Worm (Caenorhabditis elegans) whole organism, young adult: ENCODE data around the gene tag-307.
A peak's percentile ranks its signal among the peaks of the same experiment; 100 is the strongest.

Source experiments
- F10E7.11 ChIP-seq: sonication (generic microtip); optimal IDR thresholded peaks from 2 replicates; lab custom pipeline; 2017; ENCODE audit warnings: mild to moderate bottlenecking, missing genetic modification characterization, moderate library complexity, missing compliant biosample characterization
- F23B12.7 ChIP-seq: sonication (generic microtip); optimal IDR thresholded peaks from 2 replicates; lab custom pipeline; 2017; ENCODE audit warnings: missing genetic modification characterization, mild to moderate bottlenecking, missing compliant biosample characterization, antibody characterized with exemption, moderate library complexity; ENCODE audit not compliant: insufficient read depth
- F39B2.1 ChIP-seq: fragments of 200-800 bp; sonication (Bioruptor generic); IDR thresholded peaks from 2 replicates; pipeline ENCODE4 v1.3.6; 2022; ENCODE audit warnings: missing genetic modification reagents, missing genetic modification characterization, missing compliant biosample characterization
- F52B5.7 ChIP-seq: sonication (generic microtip); optimal IDR thresholded peaks from 2 replicates; lab custom pipeline; 2016; ENCODE audit warnings: mild to moderate bottlenecking, missing genetic modification characterization, missing compliant biosample characterization
- F55B11.4 ChIP-seq: sonication (generic microtip); optimal IDR thresholded peaks from 2 replicates; lab custom pipeline; 2016; ENCODE audit warnings: missing compliant biosample characterization, missing genetic modification characterization, borderline replicate concordance; ENCODE audit not compliant: insufficient read depth
- F57A8.1 ChIP-seq: fragments of 200-800 bp; sonication (Bioruptor generic); optimal IDR thresholded peaks from 2 replicates; lab custom pipeline; 2018; ENCODE audit warnings: mild to moderate bottlenecking, missing genetic modification characterization, moderate library complexity, missing compliant biosample characterization
- K11D2.4 ChIP-seq: fragments of 200-800 bp; sonication (Bioruptor generic); IDR thresholded peaks from 2 replicates; pipeline ENCODE4 v1.3.6; 2022; ENCODE audit warnings: missing genetic modification reagents, missing genetic modification characterization, missing compliant biosample characterization
- T07F8.4 ChIP-seq: sonication (generic microtip); optimal IDR thresholded peaks from 2 replicates; lab custom pipeline; 2016; ENCODE audit warnings: mild to moderate bottlenecking, missing genetic modification characterization, moderate library complexity, missing compliant biosample characterization
- Y53F4B.3 ChIP-seq: fragments of 200-800 bp; sonication (Bioruptor generic); IDR thresholded peaks from 2 replicates; pipeline ENCODE4 v1.3.6; 2022; ENCODE audit warnings: missing genetic modification reagents, missing genetic modification characterization, missing compliant biosample characterization
- aptf-2 ChIP-seq: fragments of 200-800 bp; sonication (Bioruptor generic); conservative IDR thresholded peaks from 2 replicates; pipeline ENCODE4 v1.3.6; 2022; ENCODE audit warnings: missing genetic modification reagents, missing genetic modification characterization, missing compliant biosample characterization
- bed-2 ChIP-seq: fragments of 200-800 bp; sonication (Bioruptor generic); IDR thresholded peaks from 2 replicates; pipeline ENCODE4 v1.3.6; 2022; ENCODE audit warnings: missing genetic modification reagents, missing genetic modification characterization, missing compliant biosample characterization
- ceh-27 ChIP-seq: fragments of 200-800 bp; sonication (Bioruptor generic); optimal IDR thresholded peaks from 2 replicates; lab custom pipeline; 2018; ENCODE audit warnings: mild to moderate bottlenecking, missing genetic modification characterization, moderate library complexity, missing compliant biosample characterization
- ceh-40 ChIP-seq: fragments of 200-800 bp; sonication (Bioruptor generic); IDR thresholded peaks from 2 replicates; pipeline ENCODE4 v1.3.6; 2022; ENCODE audit warnings: missing genetic modification characterization, missing compliant biosample characterization
- ceh-58 ChIP-seq: fragments of 200-800 bp; sonication (Bioruptor generic); IDR thresholded peaks from 2 replicates; pipeline ENCODE4 v1.3.6; 2022; ENCODE audit warnings: missing genetic modification characterization, missing compliant biosample characterization
- chd-7 ChIP-seq: sonication (generic microtip); optimal IDR thresholded peaks from 2 replicates; lab custom pipeline; 2016; ENCODE audit warnings: mild to moderate bottlenecking, missing genetic modification characterization, moderate library complexity, missing compliant biosample characterization
- die-1 ChIP-seq: sonication (generic microtip); optimal IDR thresholded peaks from 2 replicates; lab custom pipeline; 2016; ENCODE audit warnings: missing genotype, mild to moderate bottlenecking, missing genetic modification characterization, missing compliant biosample characterization
- dox-1 ChIP-seq: fragments of 200-800 bp; sonication (Bioruptor generic); IDR thresholded peaks from 2 replicates; pipeline ENCODE4 v1.3.6; 2022; ENCODE audit warnings: missing genetic modification reagents, missing genetic modification characterization, missing compliant biosample characterization
- dpff-1 ChIP-seq: sonication (generic microtip); optimal IDR thresholded peaks from 2 replicates; lab custom pipeline; 2017; ENCODE audit warnings: mild to moderate bottlenecking, missing genetic modification characterization, missing compliant biosample characterization
- efl-1 ChIP-seq: fragments of 150-350 bp; optimal IDR thresholded peaks from 2 replicates; lab custom pipeline; 2014; ENCODE audit warnings: missing biosample characterization, missing genetic modification reagents, missing genetic modification characterization
- egl-44 ChIP-seq: fragments of 200-800 bp; sonication (Bioruptor generic); IDR thresholded peaks from 2 replicates; pipeline ENCODE4 v1.3.6; 2022; ENCODE audit warnings: missing genetic modification reagents, missing genetic modification characterization, missing compliant biosample characterization
- ets-4 ChIP-seq: fragments of 200-800 bp; sonication (Bioruptor generic); optimal IDR thresholded peaks from 2 replicates; lab custom pipeline; 2018; ENCODE audit warnings: mild to moderate bottlenecking, missing genetic modification characterization, missing compliant biosample characterization
- him-1 ChIP-seq: sonication (generic microtip); optimal IDR thresholded peaks from 2 replicates; lab custom pipeline; 2016; ENCODE audit warnings: missing genotype, missing genetic modification reagents, missing genetic modification characterization, missing compliant biosample characterization
- hmg-1.2 ChIP-seq: fragments of 200-800 bp; sonication (Bioruptor generic); IDR thresholded peaks from 2 replicates; pipeline ENCODE4 v1.3.6; 2022; ENCODE audit warnings: missing genetic modification reagents, missing genetic modification characterization, missing compliant biosample characterization
- hsf-1 ChIP-seq: fragments of 200-800 bp; sonication (Bioruptor generic); IDR thresholded peaks from 2 replicates; pipeline ENCODE4 v1.3.6; 2022; ENCODE audit warnings: missing genetic modification reagents, missing genetic modification characterization, missing compliant biosample characterization
- let-526 ChIP-seq: fragments of 200-800 bp; sonication (Bioruptor generic); IDR thresholded peaks from 2 replicates; pipeline ENCODE4 v1.3.6; 2022; ENCODE audit warnings: missing genetic modification reagents, missing genetic modification characterization, missing compliant biosample characterization
- lin-26 ChIP-seq: fragments of 200-800 bp; sonication (Bioruptor generic); IDR thresholded peaks from 2 replicates; pipeline ENCODE4 v1.3.6; 2022; ENCODE audit warnings: missing genetic modification reagents, missing genetic modification characterization, missing compliant biosample characterization
- lin-35 ChIP-seq, 3 experiments: fragments of 150-350 bp in 2 of 3; sonication (generic microtip) in 1 of 3; optimal IDR thresholded peaks; 2 replicates each; lab custom pipeline; 2014 to 2018; ENCODE audit warnings: missing biosample characterization in 3 of 3, missing genetic modification characterization in 3 of 3, missing genetic modification reagents in 3 of 3
- lin-54 ChIP-seq: fragments of 200-800 bp; sonication (Bioruptor generic); optimal IDR thresholded peaks from 2 replicates; lab custom pipeline; 2018; ENCODE audit warnings: mild to moderate bottlenecking, missing genetic modification characterization, missing compliant biosample characterization
- lir-1 ChIP-seq: fragments of 200-800 bp; sonication (Bioruptor generic); conservative IDR thresholded peaks from 2 replicates; pipeline ENCODE4 v1.3.6; 2022; ENCODE audit warnings: missing genetic modification reagents, missing genetic modification characterization, missing compliant biosample characterization
- lsl-1 ChIP-seq: fragments of 200-800 bp; sonication (Bioruptor generic); optimal IDR thresholded peaks from 2 replicates; lab custom pipeline; 2018; ENCODE audit warnings: mild to moderate bottlenecking, missing genetic modification characterization, moderate library complexity, missing compliant biosample characterization
- madf-10 ChIP-seq: sonication (generic microtip); optimal IDR thresholded peaks from 2 replicates; lab custom pipeline; 2016; ENCODE audit warnings: mild to moderate bottlenecking, missing genetic modification characterization, missing compliant biosample characterization
- madf-3 ChIP-seq: fragments of 200-800 bp; sonication (Bioruptor generic); IDR thresholded peaks from 2 replicates; pipeline ENCODE4 v1.3.6; 2022; ENCODE audit warnings: missing genetic modification reagents, missing genetic modification characterization, missing compliant biosample characterization
- madf-6 ChIP-seq: fragments of 200-800 bp; sonication (Bioruptor generic); IDR thresholded peaks from 2 replicates; pipeline ENCODE4 v1.3.6; 2022; ENCODE audit warnings: missing genetic modification reagents, missing genetic modification characterization, missing compliant biosample characterization
- mxl-1 ChIP-seq: sonication (generic microtip); optimal IDR thresholded peaks from 2 replicates; lab custom pipeline; 2016; ENCODE audit warnings: missing genetic modification characterization, missing compliant biosample characterization
- nfya-1 ChIP-seq: sonication (generic microtip); optimal IDR thresholded peaks from 2 replicates; lab custom pipeline; 2017; ENCODE audit warnings: antibody characterized with exemption, missing compliant biosample characterization, missing genetic modification characterization, borderline replicate concordance; ENCODE audit not compliant: insufficient read depth
- nfya-2 ChIP-seq: fragments of 200-800 bp; sonication (Bioruptor generic); IDR thresholded peaks from 2 replicates; pipeline ENCODE4 v1.3.6; 2022; ENCODE audit warnings: missing genetic modification reagents, missing genetic modification characterization, missing compliant biosample characterization
- rcor-1 ChIP-seq: fragments of 200-800 bp; sonication (Bioruptor generic); IDR thresholded peaks from 2 replicates; pipeline ENCODE4 v1.3.6; 2022; ENCODE audit warnings: missing genetic modification reagents, missing genetic modification characterization, missing compliant biosample characterization
- rpc-1 ChIP-seq, 2 experiments: fragments of 150-350 bp in 1 of 2; sonication (generic microtip) in 1 of 2; optimal IDR thresholded peaks; 2 replicates each; lab custom pipeline; 2014 to 2018; ENCODE audit warnings: missing biosample characterization in 1 of 2, missing genetic modification characterization in 1 of 2, missing genetic modification reagents in 1 of 2, missing genotype in 1 of 2
- sea-2 ChIP-seq: fragments of 200-800 bp; sonication (Bioruptor generic); IDR thresholded peaks from 2 replicates; pipeline ENCODE4 v1.3.6; 2022; ENCODE audit warnings: missing genetic modification characterization, missing compliant biosample characterization
- snpc-1.3 ChIP-seq: sonication (generic microtip); optimal IDR thresholded peaks from 2 replicates; lab custom pipeline; 2017; ENCODE audit warnings: missing genetic modification characterization, mild to moderate bottlenecking, missing compliant biosample characterization, antibody characterized with exemption, moderate library complexity, missing genotype, missing genetic modification reagents; ENCODE audit not compliant: insufficient read depth
- snpc-3.4 ChIP-seq: sonication (generic microtip); optimal IDR thresholded peaks from 2 replicates; lab custom pipeline; 2017; ENCODE audit warnings: missing genetic modification characterization, mild to moderate bottlenecking, missing compliant biosample characterization, antibody characterized with exemption, moderate library complexity, missing genotype, missing genetic modification reagents
- tbp1 ChIP-seq: fragments of 200-800 bp; sonication (Bioruptor generic); optimal IDR thresholded peaks from 2 replicates; lab custom pipeline; 2018; ENCODE audit warnings: mild to moderate bottlenecking, missing genetic modification characterization, missing compliant biosample characterization
- xnd-1 ChIP-seq: sonication (generic microtip); optimal IDR thresholded peaks from 2 replicates; lab custom pipeline; 2016; ENCODE audit warnings: missing genotype, missing genetic modification reagents, missing genetic modification characterization, missing compliant biosample characterization
- zfh-2 ChIP-seq: fragments of 200-800 bp; sonication (Bioruptor generic); conservative IDR thresholded peaks from 2 replicates; pipeline ENCODE4 v1.3.6; 2022; ENCODE audit warnings: missing genetic modification reagents, missing genetic modification characterization, missing compliant biosample characterization
- zim-3 ChIP-seq: sonication (generic microtip); optimal IDR thresholded peaks from 2 replicates; lab custom pipeline; 2017; ENCODE audit warnings: mild to moderate bottlenecking, missing genetic modification characterization, moderate library complexity, missing compliant biosample characterization
- ztf-18 ChIP-seq: sonication (generic microtip); optimal IDR thresholded peaks from 2 replicates; lab custom pipeline; 2016; ENCODE audit warnings: missing genotype, mild to moderate bottlenecking, missing genetic modification characterization, missing compliant biosample characterization
- ztf-26 ChIP-seq: sonication (generic microtip); optimal IDR thresholded peaks from 2 replicates; lab custom pipeline; 2017; ENCODE audit warnings: missing genetic modification characterization, missing compliant biosample characterization

Gene tag-307

DNA sequence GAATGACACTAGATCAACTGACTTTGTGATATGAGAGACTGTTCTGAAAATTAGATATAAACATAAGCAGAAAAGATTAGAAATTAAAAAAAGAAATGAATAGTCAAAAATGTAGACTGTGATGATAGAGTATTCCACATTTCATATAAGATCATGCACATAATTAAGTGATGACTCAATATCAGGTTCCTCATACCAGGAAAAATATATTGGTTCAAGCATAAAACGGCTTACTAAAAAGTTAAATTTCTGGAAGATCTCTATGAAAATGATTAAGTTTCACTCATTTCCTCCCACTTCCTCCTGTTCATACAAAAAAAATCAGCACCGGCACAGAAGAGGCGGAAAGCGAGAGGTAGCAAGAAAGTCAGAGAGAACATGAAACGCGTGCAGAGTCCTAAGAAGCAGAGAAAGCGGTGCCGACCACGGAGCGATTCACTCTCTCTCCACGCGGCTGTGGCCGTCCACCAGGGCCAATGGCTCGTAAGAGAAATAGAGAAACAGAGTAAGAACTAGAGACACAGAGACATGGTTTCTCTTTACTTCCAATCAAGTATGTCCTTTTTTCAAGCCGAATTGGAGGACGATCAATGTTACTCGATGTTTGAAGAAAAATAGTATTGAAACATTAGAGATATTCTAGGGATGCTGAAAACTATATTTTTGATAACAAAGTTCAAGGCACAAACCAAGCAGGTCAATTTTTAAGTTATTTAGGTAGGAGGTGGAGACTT is 34.7 kb upstream of the tag-307 start, which contains the start of the genes ZK688.5 and fahd-1 (continued):
- TF ChIP-seq tbp1: peak; percentile 45
- peak; percentile 50; the same call in 1 of the 2 replicates for TF ChIP-seq let-526 (GFP tag; lab: Robert Waterston, UW)
- no peak for TF ChIP-seq ceh-40
- no peak for TF ChIP-seq F52B5.7 (tag; lab: Kevin White, UChicago)
- no peak for TF ChIP-seq ceh-58 (GFP tag; lab: Robert Waterston, UW)
- TF ChIP-seq F23B12.7 (tag; lab: Kevin White, UChicago): no peak
- no peak for TF ChIP-seq zfh-2 (GFP tag; lab: Robert Waterston, UW)
- 0 out of 2 replicates have a peak, but pooled peaks have one; percentile 25 for TF ChIP-seq lin-26 (GFP tag; lab: Robert Waterston, UW)
- TF ChIP-seq hsf-1 (GFP tag; lab: Robert Waterston, UW): no peak
- no peak for TF ChIP-seq ets-4 (GFP tag; lab: Kevin White, UChicago)
- TF ChIP-seq zim-3 (tag; lab: Kevin White, UChicago): no peak
- peak; percentile 87; the same call in 1 of the 2 replicates for TF ChIP-seq hmg-1.2 (GFP tag; lab: Robert Waterston, UW)
- peak; percentile 39 for TF ChIP-seq ztf-26 (tag; lab: Kevin White, UChicago)
- TF ChIP-seq aptf-2 (GFP tag; lab: Robert Waterston, UW): no peak
- no peak for TF ChIP-seq rpc-1 (optimal IDR thresholded peaks at IDR 0.05; lab: Kevin White, UChicago)
- no peak for TF ChIP-seq rpc-1 (tag; optimal IDR thresholded peaks at IDR 0.05; lab: Kevin White, UChicago)
- no peak for TF ChIP-seq nfya-1 (tag; lab: Kevin White, UChicago)
- no peak; the same call in 1 of the 2 replicates for TF ChIP-seq dox-1 (GFP tag; lab: Robert Waterston, UW)
- TF ChIP-seq lin-35 (GFP tag; optimal IDR thresholded peaks at IDR 0.05; lab: Kevin White, UChicago): no peak
- peak; percentile 44 for TF ChIP-seq ceh-27
- no peak for TF ChIP-seq snpc-1.3
- no peak; the same call in 1 of the 2 replicates for TF ChIP-seq rcor-1
- TF ChIP-seq him-1 (tag; lab: Kevin White, UChicago): no peak
- TF ChIP-seq ztf-18 (tag; lab: Kevin White, UChicago): no peak
- no peak for TF ChIP-seq F10E7.11 (tag; lab: Kevin White, UChicago)
- 0 out of 2 replicates have a peak, but pooled peaks have one; percentile 10 for TF ChIP-seq K11D2.4
- peak; percentile 29 for TF ChIP-seq chd-7 (tag; lab: Kevin White, UChicago)
- no peak for TF ChIP-seq lsl-1 (GFP tag; lab: Kevin White, UChicago)
- TF ChIP-seq efl-1 (GFP tag; lab: Kevin White, UChicago): no peak
- TF ChIP-seq snpc-3.4 (tag; lab: Kevin White, UChicago): no peak
- no peak for TF ChIP-seq madf-3 (GFP tag; lab: Robert Waterston, UW)
- no peak for TF ChIP-seq die-1
- no peak for TF ChIP-seq dpff-1 (tag; lab: Kevin White, UChicago)
- TF ChIP-seq bed-2 (GFP tag; lab: Robert Waterston, UW): no peak
- TF ChIP-seq mxl-1 (tag; lab: Kevin White, UChicago): no peak
- TF ChIP-seq F57A8.1 (GFP tag; lab: Kevin White, UChicago): no peak
- peak; percentile 27; the same call in 1 of the 2 replicates for TF ChIP-seq madf-6 (GFP tag; lab: Robert Waterston, UW)
- TF ChIP-seq madf-10: peak; percentile 14
- no peak for TF ChIP-seq sea-2 (GFP tag; lab: Robert Waterston, UW)
- TF ChIP-seq T07F8.4 (tag; lab: Kevin White, UChicago): no peak
- TF ChIP-seq Y53F4B.3 (GFP tag; lab: Robert Waterston, UW): no peak
- TF ChIP-seq egl-44 (GFP tag; lab: Robert Waterston, UW): no peak
- TF ChIP-seq F55B11.4 (tag; lab: Kevin White, UChicago): no peak
- no peak for TF ChIP-seq xnd-1 (tag; lab: Kevin White, UChicago)
- no peak for TF ChIP-seq lir-1
- TF ChIP-seq lin-54 (GFP tag; lab: Kevin White, UChicago): peak; percentile 7
- TF ChIP-seq F39B2.1 (GFP tag; lab: Robert Waterston, UW): no peak
- TF ChIP-seq nfya-2 (GFP tag; lab: Robert Waterston, UW): no peak
